Worm (Caenorhabditis elegans): ENCODE measurements around the gene hrpk-2.

Gene hrpk-2

ce11 chrIII:7973968-7974607 lies 12.8 kb upstream of the hrpk-2 start (continued):
- TF ChIP-seq attf-5 (GFP tag; optimal IDR thresholded peaks at IDR 0.05), result peak; percentile 26
- no peak for TF ChIP-seq zim-3 (tag; optimal IDR thresholded peaks at IDR 0.05)
- TF ChIP-seq sea-2 (GFP tag; IDR thresholded peaks at IDR 0.05), result no peak
- TF ChIP-seq lir-1 (GFP tag; conservative IDR thresholded peaks at IDR 0.05), result no peak; the same call in 1 of the 2 replicates
- TF ChIP-seq rec-8 (tag; optimal IDR thresholded peaks at IDR 0.05), result no peak
- TF ChIP-seq ets-4 (GFP tag; optimal IDR thresholded peaks at IDR 0.05), result peak; percentile 61
- no peak for TF ChIP-seq unc-130 (GFP tag; optimal IDR thresholded peaks at IDR 0.05)
- no peak for TF ChIP-seq ztf-6 (GFP tag; IDR thresholded peaks at IDR 0.05)
- TF ChIP-seq mcd-1 (GFP tag; IDR thresholded peaks at IDR 0.05), result peak; percentile 15; the same call in 1 of the 2 replicates
- TF ChIP-seq F57A8.1 (GFP tag; optimal IDR thresholded peaks at IDR 0.05), result no peak
- TF ChIP-seq ceh-79 (tag; optimal IDR thresholded peaks at IDR 0.05), result no peak
- TF ChIP-seq nhr-27 (tag; optimal IDR thresholded peaks at IDR 0.05), result no peak
- no peak for TF ChIP-seq K12H6.12 (tag; optimal IDR thresholded peaks at IDR 0.05)
- TF ChIP-seq tbp1 (GFP tag; optimal IDR thresholded peaks at IDR 0.05), result no peak
- no peak for TF ChIP-seq snpc-3.4 (tag; optimal IDR thresholded peaks at IDR 0.05)
- TF ChIP-seq dpff-1 (tag; optimal IDR thresholded peaks at IDR 0.05), result no peak
- no peak for TF ChIP-seq hmg-20 (GFP tag; IDR thresholded peaks at IDR 0.05)
- TF ChIP-seq lin-54 (GFP tag; optimal IDR thresholded peaks at IDR 0.05), result no peak
- TF ChIP-seq mxl-1 (tag; optimal IDR thresholded peaks at IDR 0.05), result no peak
- TF ChIP-seq nhr-80 (tag; optimal IDR thresholded peaks at IDR 0.05), result peak; percentile 26
- TF ChIP-seq snpc-1.3 (tag; optimal IDR thresholded peaks at IDR 0.05; ENCODE audit: insufficient read depth), result no peak
- TF ChIP-seq Y56A3A.18 (GFP tag; IDR thresholded peaks at IDR 0.05), result no peak
- no peak for TF ChIP-seq egrh-3 (GFP tag; IDR thresholded peaks at IDR 0.05)
- peak; percentile 10 for TF ChIP-seq tlf-1 (GFP tag; optimal IDR thresholded peaks at IDR 0.05)
- TF ChIP-seq hsf-1 (GFP tag; IDR thresholded peaks at IDR 0.05), result no peak
- peak; percentile 6 for TF ChIP-seq lsl-1 (GFP tag; optimal IDR thresholded peaks at IDR 0.05)
- no peak for TF ChIP-seq Y53G8AR.9 (GFP tag; conservative IDR thresholded peaks at IDR 0.05)
- peak; percentile 65 for TF ChIP-seq pha-4 (tag; optimal IDR thresholded peaks at IDR 0.05)
- no peak for TF ChIP-seq gei-17 (GFP tag; optimal IDR thresholded peaks at IDR 0.05)
- TF ChIP-seq unc-62 (GFP tag; optimal IDR thresholded peaks at IDR 0.05), result peak; percentile 3
- peak; percentile 24; the same call in 1 of the 2 replicates for TF ChIP-seq B0336.3 (GFP tag; IDR thresholded peaks at IDR 0.05)
- TF ChIP-seq mel-28 (tag; optimal IDR thresholded peaks at IDR 0.05; ENCODE audit: borderline replicate concordance), result no peak
- no peak for TF ChIP-seq madf-3 (GFP tag; IDR thresholded peaks at IDR 0.05)
- TF ChIP-seq cebp-2 (GFP tag; IDR thresholded peaks at IDR 0.05), result no peak
- no peak for TF ChIP-seq let-607 (tag; optimal IDR thresholded peaks at IDR 0.05)
- TF ChIP-seq fkh-3 (tag; optimal IDR thresholded peaks at IDR 0.05), result no peak
- TF ChIP-seq attf-3 (GFP tag; conservative IDR thresholded peaks at IDR 0.05), result no peak
- TF ChIP-seq nhr-179 (tag; optimal IDR thresholded peaks at IDR 0.05), result no peak
- TF ChIP-seq athp-1 (tag; optimal IDR thresholded peaks at IDR 0.05), result no peak
- no peak for TF ChIP-seq C06A6.2 (GFP tag; conservative IDR thresholded peaks at IDR 0.05)
- TF ChIP-seq bed-2 (GFP tag; IDR thresholded peaks at IDR 0.05), result no peak
- TF ChIP-seq F39B2.1 (GFP tag; IDR thresholded peaks at IDR 0.05), result no peak
- TF ChIP-seq F55B11.4 (tag; optimal IDR thresholded peaks at IDR 0.05; ENCODE audit: borderline replicate concordance, insufficient read depth), result no peak
- no peak for TF ChIP-seq Y79H2A.3 (GFP tag; conservative IDR thresholded peaks at IDR 0.05)
- TF ChIP-seq lsy-27 (tag; optimal IDR thresholded peaks at IDR 0.05; ENCODE audit: borderline replicate concordance, insufficient read depth), result no peak

Data from whole organism, young adult.